Fruit fly (Drosophila melanogaster): ENCODE results near the gene CG13949.
A peak's percentile ranks its signal among the peaks of the same experiment; 100 is the strongest.

Gene CG13949

dm6 chr2L:852647-853111, 2.5 kb upstream of the CG13949 start, which contains the start of the genes CG4291 and kraken (continued):
- TF ChIP-seq achi (GFP tag; optimal IDR thresholded peaks at IDR 0.05) (peak; percentile 33), ss (GFP tag; optimal IDR thresholded peaks at IDR 0.05) (peak; percentile 3 to 22), lz (GFP tag; optimal IDR thresholded peaks at IDR 0.05) (peak; percentile 24), CG7368 (GFP tag; optimal IDR thresholded peaks at IDR 0.05) (no peak), CG15336 (GFP tag; IDR thresholded peaks at IDR 0.05) (peak; percentile 33; the same call in 1 of the 2 replicates)

dm6 chr2L:856001-856400, 864 bp downstream of the CG13949 start:
- TF ChIP-seq fkh (GFP tag; optimal IDR thresholded peaks at IDR 0.05) (peak; percentile 83), Hr38 (GFP tag; optimal IDR thresholded peaks at IDR 0.05) (no peak)

dm6 chr2L:856690-857488, 1.8 kb downstream of the CG13949 start:
- peak; percentile 28 for TF ChIP-seq esn (GFP tag; optimal IDR thresholded peaks at IDR 0.05)
- TF ChIP-seq CG3032 (tag; optimal IDR thresholded peaks at IDR 0.05): no peak
- peak; percentile 36 for TF ChIP-seq CG32006 (GFP tag; optimal IDR thresholded peaks at IDR 0.05)
- TF ChIP-seq fkh (GFP tag; optimal IDR thresholded peaks at IDR 0.05): peak; percentile 20
- TF ChIP-seq CG6163 (GFP tag; IDR thresholded peaks at IDR 0.05): peak; percentile 73
- TF ChIP-seq Smox (GFP tag; optimal IDR thresholded peaks at IDR 0.05): no peak
- peak; percentile 17 for TF ChIP-seq OdsH (GFP tag; optimal IDR thresholded peaks at IDR 0.05)
- peak; percentile 24 for TF ChIP-seq CG6792 (GFP tag; optimal IDR thresholded peaks at IDR 0.05)
- TF ChIP-seq Hr38 (GFP tag; optimal IDR thresholded peaks at IDR 0.05): no peak
- TF ChIP-seq CG16779 (tag; optimal IDR thresholded peaks at IDR 0.05): no peak
- no peak for TF ChIP-seq vri (GFP tag; optimal IDR thresholded peaks at IDR 0.05)
- TF ChIP-seq fd59A (GFP tag; optimal IDR thresholded peaks at IDR 0.05): no peak
- peak; percentile 36 for TF ChIP-seq Ets96B (tag; optimal IDR thresholded peaks at IDR 0.05)
- TF ChIP-seq Eip78C (GFP tag): peak; percentile 81
- TF ChIP-seq achi (GFP tag; optimal IDR thresholded peaks at IDR 0.05): peak; percentile 37
- peak; percentile 5 for TF ChIP-seq net (GFP tag; optimal IDR thresholded peaks at IDR 0.05)
- no peak for TF ChIP-seq CG6808 (GFP tag; optimal IDR thresholded peaks at IDR 0.05)
- TF ChIP-seq CG9139 (GFP tag; optimal IDR thresholded peaks at IDR 0.05): no peak
- peak; percentile 28 for TF ChIP-seq topi (GFP tag; optimal IDR thresholded peaks at IDR 0.05)
- TF ChIP-seq salr (GFP tag; optimal IDR thresholded peaks at IDR 0.05): no peak
- peak; percentile 54 for TF ChIP-seq pdm3 (GFP tag; optimal IDR thresholded peaks at IDR 0.05)
- peak; percentile 41 for TF ChIP-seq CG7368 (GFP tag; optimal IDR thresholded peaks at IDR 0.05)
- TF ChIP-seq Eip75B (GFP tag; optimal IDR thresholded peaks at IDR 0.05): peak; percentile 26
- no peak for TF ChIP-seq CG6854 (GFP tag; optimal IDR thresholded peaks at IDR 0.05)
- no peak for TF ChIP-seq spab (GFP tag; optimal IDR thresholded peaks at IDR 0.05)
- TF ChIP-seq Eip93F (GFP tag; optimal IDR thresholded peaks at IDR 0.05): no peak
- peak; percentile 74 for TF ChIP-seq eg (GFP tag; IDR thresholded peaks at IDR 0.05)
- peak; percentile 19 for TF ChIP-seq Met (GFP tag; optimal IDR thresholded peaks at IDR 0.05)
- peak; percentile 40 for TF ChIP-seq Hr39 (GFP tag; optimal IDR thresholded peaks at IDR 0.05)
- no peak for TF ChIP-seq dac (GFP tag; optimal IDR thresholded peaks at IDR 0.05)
- TF ChIP-seq cyc (GFP tag; optimal IDR thresholded peaks at IDR 0.05): peak; percentile 16
- TF ChIP-seq CG8319 (GFP tag; optimal IDR thresholded peaks at IDR 0.05): peak; percentile 4
- TF ChIP-seq CG10669 (GFP tag; optimal IDR thresholded peaks at IDR 0.05): no peak
- peak; percentile 91 for TF ChIP-seq svp (GFP tag)
- peak; percentile 37; the same call in 1 of the 3 replicates for TF ChIP-seq CG8119 (GFP tag; IDR thresholded peaks at IDR 0.05)
- TF ChIP-seq ss (GFP tag; optimal IDR thresholded peaks at IDR 0.05): no peak
- peak; percentile 47 for TF ChIP-seq CG3919 (GFP tag; optimal IDR thresholded peaks at IDR 0.05)
- peak; percentile 24 for TF ChIP-seq CG6276 (GFP tag; optimal IDR thresholded peaks at IDR 0.05)
- peak; percentile 14 for TF ChIP-seq Lpt (GFP tag; optimal IDR thresholded peaks at IDR 0.05)
- TF ChIP-seq lz (GFP tag; optimal IDR thresholded peaks at IDR 0.05): peak; percentile 1
- TF ChIP-seq CG1621 (tag; optimal IDR thresholded peaks at IDR 0.05): peak; percentile 12
- no peak for TF ChIP-seq Ets21C (GFP tag; optimal IDR thresholded peaks at IDR 0.05)
- no peak for TF ChIP-seq Sox102F (GFP tag; optimal IDR thresholded peaks at IDR 0.05)
- TF ChIP-seq CG10631 (GFP tag; optimal IDR thresholded peaks at IDR 0.05): peak; percentile 23

All from whole organism, prepupa.